Worm (Caenorhabditis elegans) whole organism, L1 larva: Measurements from ENCODE around the gene sca-1.
A peak's percentile ranks its signal among the peaks of the same experiment; 100 is the strongest.
"Not testable (repeated sequence)": the region's sequence is repeated elsewhere in the genome, so short reads cannot be mapped to it uniquely, and the experiment has no call there.

Experiments used
- C16A3.4 ChIP-seq: fragments of 150-350 bp; optimal IDR thresholded peaks from 2 replicates; lab custom pipeline; 2014; ENCODE audit warnings: missing biosample characterization, missing genetic modification characterization
- C34B4.2 ChIP-seq: sonication (generic microtip); optimal IDR thresholded peaks from 2 replicates; lab custom pipeline; 2017; ENCODE audit warnings: mild to moderate bottlenecking, missing genetic modification characterization, missing compliant biosample characterization
- Y116A8C.19 ChIP-seq: sonication (generic microtip); optimal IDR thresholded peaks from 2 replicates; lab custom pipeline; 2016; ENCODE audit warnings: missing compliant biosample characterization, missing genetic modification characterization, borderline replicate concordance
- alr-1 ChIP-seq: fragments of 200-800 bp; sonication (Bioruptor generic); optimal IDR thresholded peaks from 2 replicates; lab custom pipeline; 2018; ENCODE audit warnings: borderline replicate concordance, mild to moderate bottlenecking, missing genetic modification characterization, missing compliant biosample characterization
- blmp-1 ChIP-seq: fragments of 150-350 bp; optimal IDR thresholded peaks from 2 replicates; lab custom pipeline; 2014; ENCODE audit warnings: missing biosample characterization, missing genetic modification characterization
- ceh-8 ChIP-seq: fragments of 200-800 bp; sonication (Bioruptor generic); optimal IDR thresholded peaks from 2 replicates; lab custom pipeline; 2018; ENCODE audit warnings: mild to moderate bottlenecking, missing genetic modification characterization, moderate library complexity, missing compliant biosample characterization
- ceh-82 ChIP-seq, 3 experiments: fragments of 150-350 bp in 1 of 3; sonication (generic microtip) in 2 of 3; optimal IDR thresholded peaks; 2 replicates each; lab custom pipeline; 2014 to 2017; ENCODE audit warnings: missing biosample characterization in 3 of 3, missing genetic modification characterization in 3 of 3
- ceh-88 ChIP-seq: fragments of 200-800 bp; sonication (Bioruptor generic); IDR thresholded peaks from 2 replicates; pipeline ENCODE4 v1.3.6; 2022; ENCODE audit warnings: missing genetic modification characterization, missing compliant biosample characterization
- ces-1 ChIP-seq: fragments of 150-350 bp; optimal IDR thresholded peaks from 2 replicates; lab custom pipeline; 2014; ENCODE audit warnings: missing biosample characterization, missing genetic modification reagents, missing genetic modification characterization
- efl-1 ChIP-seq, 4 experiments: fragments of 150-350 bp; optimal IDR thresholded peaks in 3 of 4; peaks in 1 of 4; 1 replicate in 1 of 4; 2 replicates in 3 of 4; lab custom pipeline; 2014; ENCODE audit warnings: missing biosample characterization in 2 of 4, missing genetic modification characterization in 2 of 4, missing genetic modification reagents in 2 of 4
- egl-13 ChIP-seq: sonication (generic microtip); optimal IDR thresholded peaks from 2 replicates; lab custom pipeline; 2016; ENCODE audit warnings: missing genotype, missing genetic modification reagents, missing genetic modification characterization, missing compliant biosample characterization
- elt-3 ChIP-seq, 6 experiments: fragments of 150-350 bp in 1 of 6; sonication (generic microtip); optimal IDR thresholded peaks; 2 replicates each; lab custom pipeline; 2017 to 2018; ENCODE audit warnings: missing biosample characterization in 6 of 6, missing genetic modification characterization in 6 of 6, inconsistent platforms in 1 of 6
- fkh-8 ChIP-seq: sonication (generic microtip); optimal IDR thresholded peaks from 2 replicates; lab custom pipeline; 2016; ENCODE audit warnings: mild to moderate bottlenecking, missing genetic modification characterization, missing compliant biosample characterization
- fos-1 ChIP-seq: fragments of 150-350 bp; optimal IDR thresholded peaks from 2 replicates; lab custom pipeline; 2014; ENCODE audit warnings: missing biosample characterization, missing genetic modification characterization
- grh-1 ChIP-seq: fragments of 200-800 bp; sonication (Bioruptor generic); IDR thresholded peaks from 2 replicates; pipeline ENCODE4 v1.3.6; 2022; ENCODE audit warnings: missing genetic modification reagents, missing genetic modification characterization, missing compliant biosample characterization
- irx-1 ChIP-seq: sonication (generic microtip); optimal IDR thresholded peaks from 2 replicates; lab custom pipeline; 2016; ENCODE audit warnings: missing genetic modification characterization, missing compliant biosample characterization
- lin-14 ChIP-seq: fragments of 200-800 bp; sonication (Bioruptor generic); optimal IDR thresholded peaks from 2 replicates; lab custom pipeline; 2018; ENCODE audit warnings: mild to moderate bottlenecking, missing genetic modification characterization, moderate library complexity, missing compliant biosample characterization
- lin-35 ChIP-seq, 2 experiments: fragments of 150-350 bp; optimal IDR thresholded peaks; 2 replicates each; lab custom pipeline; 2014; ENCODE audit warnings: missing biosample characterization in 2 of 2, missing genetic modification characterization in 2 of 2, missing genetic modification reagents in 2 of 2
- lsy-2 ChIP-seq, 2 experiments: fragments of 150-350 bp; optimal IDR thresholded peaks; 2 replicates each; lab custom pipeline; 2014; ENCODE audit warnings: missing biosample characterization in 2 of 2, missing genetic modification characterization in 2 of 2
- nhr-11 ChIP-seq: fragments of 150-350 bp; optimal IDR thresholded peaks from 2 replicates; lab custom pipeline; 2014; ENCODE audit warnings: missing biosample characterization, missing genetic modification characterization
- nhr-28 ChIP-seq: fragments of 150-350 bp; optimal IDR thresholded peaks from 2 replicates; lab custom pipeline; 2014; ENCODE audit warnings: missing biosample characterization, missing genetic modification characterization
- nhr-47 ChIP-seq: sonication (generic microtip); optimal IDR thresholded peaks from 2 replicates; lab custom pipeline; 2016; ENCODE audit warnings: mild to moderate bottlenecking, missing genetic modification characterization, moderate library complexity, missing compliant biosample characterization
- nhr-71 ChIP-seq: sonication (generic microtip); optimal IDR thresholded peaks from 2 replicates; lab custom pipeline; 2016; ENCODE audit warnings: mild to moderate bottlenecking, missing genetic modification characterization, moderate library complexity, missing compliant biosample characterization
- nhr-76 ChIP-seq: sonication (generic microtip); optimal IDR thresholded peaks from 2 replicates; lab custom pipeline; 2017; ENCODE audit warnings: missing biosample characterization, missing genetic modification characterization
- nhr-77 ChIP-seq: fragments of 150-350 bp; optimal IDR thresholded peaks from 2 replicates; lab custom pipeline; 2014; ENCODE audit warnings: missing biosample characterization, missing genetic modification characterization
- nhr-84 ChIP-seq: sonication (generic microtip); optimal IDR thresholded peaks from 2 replicates; lab custom pipeline; 2017; ENCODE audit warnings: missing biosample characterization, missing genetic modification characterization
- nhr-90 ChIP-seq: sonication (generic microtip); optimal IDR thresholded peaks from 2 replicates; lab custom pipeline; 2016; ENCODE audit warnings: mild to moderate bottlenecking, missing genetic modification characterization, missing compliant biosample characterization; ENCODE audit not compliant: poor library complexity
- pag-3 ChIP-seq: sonication (generic microtip); optimal IDR thresholded peaks from 2 replicates; lab custom pipeline; 2017; ENCODE audit warnings: missing genetic modification characterization, mild to moderate bottlenecking, missing compliant biosample characterization, antibody characterized with exemption, borderline replicate concordance; ENCODE audit not compliant: insufficient read depth
- snpc-4 ChIP-seq: fragments of 150-350 bp; optimal IDR thresholded peaks from 2 replicates; lab custom pipeline; 2014; ENCODE audit warnings: missing biosample characterization, missing genetic modification characterization
- snu-23 ChIP-seq: sonication (generic microtip); optimal IDR thresholded peaks from 2 replicates; lab custom pipeline; 2016; ENCODE audit warnings: missing genetic modification characterization, missing compliant biosample characterization
- tbx-2 ChIP-seq: sonication (generic microtip); optimal IDR thresholded peaks from 2 replicates; lab custom pipeline; 2016; ENCODE audit warnings: missing genetic modification characterization, missing compliant biosample characterization
- tlp-1 ChIP-seq: fragments of 150-350 bp; optimal IDR thresholded peaks from 2 replicates; lab custom pipeline; 2014; ENCODE audit warnings: missing biosample characterization, missing genetic modification characterization
- unc-130 ChIP-seq: fragments of 150-350 bp; optimal IDR thresholded peaks from 2 replicates; lab custom pipeline; 2017; ENCODE audit warnings: missing biosample characterization, missing genetic modification characterization, inconsistent platforms
- unc-98 ChIP-seq: fragments of 200-800 bp; sonication (Bioruptor generic); IDR thresholded peaks from 2 replicates; pipeline ENCODE4 v1.3.6; 2022; ENCODE audit warnings: missing genetic modification characterization, missing compliant biosample characterization
- vab-15 ChIP-seq: sonication (generic microtip); optimal IDR thresholded peaks from 2 replicates; lab custom pipeline; 2017; ENCODE audit warnings: missing genotype, mild to moderate bottlenecking, missing genetic modification characterization, missing compliant biosample characterization
- zag-1 ChIP-seq: fragments of 150-350 bp; optimal IDR thresholded peaks from 2 replicates; lab custom pipeline; 2014; ENCODE audit warnings: missing biosample characterization, missing genetic modification characterization
- zip-4 ChIP-seq: fragments of 200-800 bp; sonication (Bioruptor generic); optimal IDR thresholded peaks from 2 replicates; lab custom pipeline; 2018; ENCODE audit warnings: mild to moderate bottlenecking, missing genetic modification characterization, moderate library complexity, missing compliant biosample characterization
- ztf-4 ChIP-seq: fragments of 150-350 bp; optimal IDR thresholded peaks from 2 replicates; lab custom pipeline; 2014; ENCODE audit warnings: missing biosample characterization, missing genetic modification characterization

The sca-1 gene

ce11 chrIII:10807956-10808355 lies 8.7 kb downstream of the sca-1 start (continued):
- TF ChIP-seq lin-14 (peak; percentile 77), alr-1 (tag; lab: Kevin White, UChicago) (no peak), blmp-1 (no peak)
- TF ChIP-seq, all 84 proteins: peak for 16

DNA sequence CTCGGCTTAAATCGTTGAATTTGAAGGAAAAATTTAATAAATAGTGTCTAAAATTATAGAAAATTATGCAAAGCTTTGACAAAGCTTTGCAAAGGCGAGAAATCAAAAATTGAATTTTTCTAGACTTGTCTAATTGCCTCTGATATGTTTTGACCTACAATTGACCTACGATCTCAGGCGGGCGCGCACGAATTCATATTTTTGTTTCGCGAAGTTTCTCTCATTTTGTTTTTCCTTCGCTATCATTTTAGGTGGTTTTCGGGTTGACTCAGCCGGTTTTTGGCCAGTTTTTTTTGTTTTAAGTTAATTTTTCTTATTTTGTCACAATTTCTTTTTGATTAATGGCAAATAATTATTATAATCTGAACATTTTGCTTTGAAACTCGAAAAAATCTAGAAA lies 9.4 kb downstream of the sca-1 start:
- TF ChIP-seq nhr-77 (tag; lab: Kevin White, UChicago) (no peak), elt-3 (tag; optimal IDR thresholded peaks at IDR 0.05; lab: Kevin White, UChicago) (no peak)

ce11 chrIII:10806821-10807220 lies 9.8 kb downstream of the sca-1 start:
- TF ChIP-seq efl-1 (optimal IDR thresholded peaks at IDR 0.05; lab: Kevin White, UChicago) (no peak), efl-1 (GFP tag; optimal IDR thresholded peaks at IDR 0.05 in 1 of 2; lab: Kevin White, UChicago) (no peak), irx-1 (tag; lab: Kevin White, UChicago) (no peak), nhr-28 (tag; lab: Kevin White, UChicago) (no peak), unc-98 (no peak), lsy-2 (tag; optimal IDR thresholded peaks at IDR 0.05; lab: Kevin White, UChicago) (no peak), nhr-90 (tag; lab: Kevin White, UChicago) (no peak), fos-1 (tag; lab: Kevin White, UChicago) (no peak), C34B4.2 (no peak), zag-1 (tag; lab: Kevin White, UChicago) (no peak), pag-3 (tag; lab: Kevin White, UChicago) (no peak), C16A3.4 (tag; lab: Kevin White, UChicago) (no peak), zip-4 (GFP tag; lab: Kevin White, UChicago) (peak; percentile 26), lin-35 (GFP tag; optimal IDR thresholded peaks at IDR 0.05; lab: Kevin White, UChicago) (no peak), nhr-47 (tag; lab: Kevin White, UChicago) (no peak), ceh-88 (GFP tag; lab: Robert Waterston, UW) (no peak), grh-1 (GFP tag; lab: Robert Waterston, UW) (0 out of 2 replicates have a peak, but pooled peaks have one; percentile 5), ceh-8 (GFP tag; lab: Kevin White, UChicago) (no peak), tbx-2 (no peak), lin-14 (peak; percentile 65), vab-15 (tag; lab: Kevin White, UChicago) (no peak), nhr-11 (tag; lab: Kevin White, UChicago) (no peak), nhr-77 (tag; lab: Kevin White, UChicago) (no peak), nhr-76 (tag; lab: Kevin White, UChicago) (no peak), blmp-1 (no peak), unc-130 (tag; lab: Kevin White, UChicago) (no peak), Y116A8C.19 (tag; lab: Kevin White, UChicago) (no peak), egl-13 (no peak), snpc-4 (tag; lab: Kevin White, UChicago) (no peak), fkh-8 (tag; lab: Kevin White, UChicago) (peak; percentile 48), ceh-82 (tag; optimal IDR thresholded peaks at IDR 0.05; lab: Kevin White, UChicago) (peak in 1 of 3 experiments; percentile 16), nhr-71 (tag; lab: Kevin White, UChicago) (no peak), ztf-4 (tag; lab: Kevin White, UChicago) (no peak), nhr-84 (tag; lab: Kevin White, UChicago) (no peak), tlp-1 (tag; lab: Kevin White, UChicago) (no peak)
- TF ChIP-seq, all 84 proteins: peak for 5

DNA sequence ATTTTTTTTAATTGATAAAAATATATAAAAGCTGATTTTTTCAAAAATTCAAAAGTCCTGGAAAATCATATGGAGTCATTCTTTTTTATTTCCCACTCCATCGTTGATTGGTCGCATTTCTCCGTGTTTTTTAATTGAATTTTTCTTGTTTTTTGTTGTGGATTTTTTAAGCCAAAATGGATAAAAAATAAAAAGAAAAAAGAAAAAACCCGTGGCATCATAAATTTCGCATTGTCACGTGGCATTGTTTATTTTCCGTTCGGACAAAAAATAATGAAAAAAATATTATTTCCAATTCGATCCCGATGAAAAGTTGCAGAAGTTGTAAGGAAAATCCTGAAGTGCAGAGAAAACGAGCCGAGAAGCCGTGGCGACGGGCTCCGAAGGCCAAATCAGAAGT lies 11.0 kb downstream of the sca-1 start, which contains the start of gene klp-7:
Gene klp-7, plus strand, starts transcription at position 301 of the 400 bp plus-strand sequence.
- not testable (repeated sequence) for TF ChIP-seq snu-23; grh-1 (GFP tag; lab: Robert Waterston, UW); ces-1
